Fruit fly (Drosophila melanogaster): ENCODE data around the gene Trp1.

- TF ChIP-seq CG4360 (GFP tag; IDR thresholded peaks at IDR 0.05) (no peak), CG9437 (GFP tag; optimal IDR thresholded peaks at IDR 0.05) (peak; percentile 30), az2 (GFP tag; optimal IDR thresholded peaks at IDR 0.05) (no peak), pan (optimal IDR thresholded peaks at IDR 0.05) (no peak), pan (GFP tag; optimal IDR thresholded peaks at IDR 0.05 in 1 of 2, IDR thresholded peaks at IDR 0.05 in 1 of 2) (no peak), Oli (tag; optimal IDR thresholded peaks at IDR 0.05) (no peak), Max (GFP tag; optimal IDR thresholded peaks at IDR 0.05) (no peak)
Observed at dm6 chr2L:9963603-9964042, 45.6 kb upstream of the Trp1 start, which contains the start of gene CG5850.
